Worm (Caenorhabditis elegans) whole organism, L2 larva: Measurements from ENCODE around the gene T04H1.12.

Experiments used
- F13H6.1 ChIP-seq: sonication (generic microtip); optimal IDR thresholded peaks from 2 replicates; lab custom pipeline; 2016; ENCODE audit warnings: missing genetic modification characterization, missing compliant biosample characterization
- ceh-16 ChIP-seq: fragments of 150-350 bp; optimal IDR thresholded peaks from 2 replicates; lab custom pipeline; 2014; ENCODE audit warnings: missing biosample characterization, missing genetic modification characterization
- dmd-4 ChIP-seq: sonication (generic microtip); optimal IDR thresholded peaks from 2 replicates; lab custom pipeline; 2017; ENCODE audit warnings: missing biosample characterization, missing genetic modification characterization
- egl-27 ChIP-seq: sonication (generic microtip); optimal IDR thresholded peaks from 3 replicates; lab custom pipeline; 2017; ENCODE audit warnings: missing biosample characterization, missing genetic modification reagents, missing genetic modification characterization
- elt-1 ChIP-seq: fragments of 150-350 bp; optimal IDR thresholded peaks from 2 replicates; lab custom pipeline; 2014; ENCODE audit warnings: missing biosample characterization, missing genetic modification characterization
- gmeb-1 ChIP-seq: fragments of 150-350 bp; optimal IDR thresholded peaks from 2 replicates; lab custom pipeline; 2014; ENCODE audit warnings: missing biosample characterization, missing genetic modification characterization
- lin-11 ChIP-seq: fragments of 150-350 bp; sonication (generic microtip); optimal IDR thresholded peaks from 2 replicates; lab custom pipeline; 2014; ENCODE audit warnings: missing biosample characterization, missing genetic modification characterization, inconsistent platforms, mixed read lengths
- lin-13 ChIP-seq: fragments of 150-350 bp; optimal IDR thresholded peaks from 2 replicates; lab custom pipeline; 2014; ENCODE audit warnings: missing biosample characterization, missing genetic modification reagents, missing genetic modification characterization
- nhr-11 ChIP-seq: fragments of 150-350 bp; optimal IDR thresholded peaks from 2 replicates; lab custom pipeline; 2014; ENCODE audit warnings: missing biosample characterization, missing genetic modification characterization
- nhr-12 ChIP-seq: fragments of 150-350 bp; optimal IDR thresholded peaks from 2 replicates; lab custom pipeline; 2014; ENCODE audit warnings: missing biosample characterization, missing genetic modification characterization
- skn-1 ChIP-seq: sonication (generic microtip); optimal IDR thresholded peaks from 2 replicates; lab custom pipeline; 2017; ENCODE audit warnings: missing biosample characterization, missing genetic modification characterization
- snpc-4 ChIP-seq: fragments of 150-350 bp; optimal IDR thresholded peaks from 2 replicates; lab custom pipeline; 2014; ENCODE audit warnings: missing biosample characterization, missing genetic modification characterization
- unc-39 ChIP-seq: fragments of 150-350 bp; optimal IDR thresholded peaks from 2 replicates; lab custom pipeline; 2014; ENCODE audit warnings: missing biosample characterization, missing genetic modification characterization
- unc-62 ChIP-seq: fragments of 150-350 bp; optimal IDR thresholded peaks from 2 replicates; lab custom pipeline; 2014; ENCODE audit warnings: missing biosample characterization, missing genetic modification reagents, missing genetic modification characterization

ce11 chrV:12300780-12301460 lies 45.5 kb downstream of the T04H1.12 start:
- no peak for TF ChIP-seq snpc-4 (tag; lab: Kevin White, UChicago)
- no peak for TF ChIP-seq unc-62
- no peak for TF ChIP-seq lin-13 (GFP tag; lab: Kevin White, UChicago)
- TF ChIP-seq F13H6.1, result no peak
- TF ChIP-seq unc-39 (tag; lab: Kevin White, UChicago), result no peak
- no peak for TF ChIP-seq ceh-16
- TF ChIP-seq egl-27, result no peak
- TF ChIP-seq lin-11 (tag; lab: Kevin White, UChicago), result no peak
- no peak for TF ChIP-seq dmd-4
- TF ChIP-seq elt-1, result no peak
- no peak for TF ChIP-seq gmeb-1 (tag; lab: Kevin White, UChicago)
- TF ChIP-seq nhr-11 (tag; lab: Kevin White, UChicago), result no peak
- no peak for TF ChIP-seq skn-1 (tag; lab: Kevin White, UChicago)
- no peak for TF ChIP-seq nhr-12
